Worm (Caenorhabditis elegans) whole organism, mixed stage, embryonic: ENCODE results near the gene zipt-2.2.

ENCODE experiments used
- ces-1 ChIP-seq: fragments of 150-350 bp; optimal IDR thresholded peaks from 2 replicates; lab custom pipeline; 2014; ENCODE audit warnings: missing biosample characterization, missing genetic modification reagents, missing genetic modification characterization
- lin-13 ChIP-seq: fragments of 150-350 bp; optimal IDR thresholded peaks from 2 replicates; lab custom pipeline; 2014; ENCODE audit warnings: missing biosample characterization, missing genetic modification characterization
- mab-5 ChIP-seq: fragments of 150-350 bp; optimal IDR thresholded peaks from 2 replicates; lab custom pipeline; 2014; ENCODE audit warnings: missing biosample characterization, missing genetic modification characterization
- nhr-76 ChIP-seq: sonication (generic microtip); optimal IDR thresholded peaks from 2 replicates; lab custom pipeline; 2017; ENCODE audit warnings: missing biosample characterization, missing genetic modification characterization

- no peak for TF ChIP-seq ces-1 (GFP tag; lab: Kevin White, UChicago)
- TF ChIP-seq mab-5 (tag; lab: Kevin White, UChicago) = no peak
- TF ChIP-seq nhr-76 (tag; lab: Kevin White, UChicago) = no peak
- TF ChIP-seq lin-13 (tag; lab: Kevin White, UChicago) = no peak
These were observed 1.5 kb upstream of the zipt-2.2 start for ce11 chrIV:4236671-4237070.
